Worm (Caenorhabditis elegans) whole organism, L3 larva: ENCODE data around the gene rad-54.L2.

Experiments
- R02D3.7 ChIP-seq: fragments of 150-350 bp; optimal IDR thresholded peaks from 2 replicates; lab custom pipeline; 2014; ENCODE audit warnings: missing biosample characterization, missing genetic modification characterization
- ZK546.5 ChIP-seq: sonication (generic microtip); optimal IDR thresholded peaks from 2 replicates; lab custom pipeline; 2017; ENCODE audit warnings: missing biosample characterization, missing genetic modification characterization
- aly-2 ChIP-seq: fragments of 150-350 bp; optimal IDR thresholded peaks from 2 replicates; lab custom pipeline; 2014; ENCODE audit warnings: missing biosample characterization, missing genetic modification characterization
- ama-1 ChIP-seq: fragments of 150-350 bp; optimal IDR thresholded peaks from 2 replicates; lab custom pipeline; 2018
- ceh-16 ChIP-seq: sonication (generic microtip); optimal IDR thresholded peaks from 2 replicates; lab custom pipeline; 2017; ENCODE audit warnings: missing biosample characterization, missing genetic modification characterization
- ceh-28 ChIP-seq: fragments of 150-350 bp; optimal IDR thresholded peaks from 2 replicates; lab custom pipeline; 2014; ENCODE audit warnings: missing biosample characterization, missing genetic modification reagents, missing genetic modification characterization
- ceh-82 ChIP-seq: fragments of 150-350 bp; optimal IDR thresholded peaks from 2 replicates; lab custom pipeline; 2014; ENCODE audit warnings: missing biosample characterization, missing genetic modification characterization
- ceh-9 ChIP-seq: sonication (generic microtip); optimal IDR thresholded peaks from 2 replicates; lab custom pipeline; 2018; ENCODE audit warnings: missing biosample characterization, missing genetic modification characterization
- daf-12 ChIP-seq: fragments of 150-350 bp; optimal IDR thresholded peaks from 2 replicates; lab custom pipeline; 2014; ENCODE audit warnings: missing biosample characterization, missing genetic modification reagents, missing genetic modification characterization
- egl-27 ChIP-seq: sonication (generic microtip); optimal IDR thresholded peaks from 4 replicates; lab custom pipeline; 2017; ENCODE audit warnings: missing biosample characterization, missing genetic modification reagents, missing genetic modification characterization
- egl-5 ChIP-seq: fragments of 150-350 bp; optimal IDR thresholded peaks from 2 replicates; lab custom pipeline; 2017; ENCODE audit warnings: missing biosample characterization, missing genetic modification reagents, missing genetic modification characterization, inconsistent platforms
- elt-1 ChIP-seq: fragments of 150-350 bp; optimal IDR thresholded peaks from 2 replicates; lab custom pipeline; 2014; ENCODE audit warnings: missing biosample characterization, missing genetic modification characterization
- elt-2 ChIP-seq: sonication (generic microtip); optimal IDR thresholded peaks from 2 replicates; lab custom pipeline; 2016; ENCODE audit warnings: missing genetic modification reagents, mild to moderate bottlenecking, missing genetic modification characterization, missing compliant biosample characterization
- elt-3 ChIP-seq, 3 experiments: fragments of 150-350 bp in 1 of 3; sonication (generic microtip) in 2 of 3; optimal IDR thresholded peaks; 2 replicates in 2 of 3; 4 replicates in 1 of 3; lab custom pipeline; 2014 to 2017; ENCODE audit warnings: missing biosample characterization in 3 of 3, missing genetic modification characterization in 3 of 3
- eor-1 ChIP-seq, 2 experiments: fragments of 150-350 bp; optimal IDR thresholded peaks; 2 replicates each; lab custom pipeline; 2014 to 2018; ENCODE audit warnings: missing biosample characterization in 2 of 2, missing genetic modification characterization in 2 of 2
- fkh-10 ChIP-seq: sonication (generic microtip); optimal IDR thresholded peaks from 2 replicates; lab custom pipeline; 2017; ENCODE audit warnings: missing biosample characterization, missing genetic modification reagents, missing genetic modification characterization
- fkh-2 ChIP-seq: fragments of 150-350 bp; optimal IDR thresholded peaks from 2 replicates; lab custom pipeline; 2014; ENCODE audit warnings: missing biosample characterization, missing genetic modification reagents, missing genetic modification characterization
- fos-1 ChIP-seq: fragments of 150-350 bp; optimal IDR thresholded peaks from 2 replicates; lab custom pipeline; 2014; ENCODE audit warnings: missing biosample characterization, missing genetic modification characterization
- hmg-11 ChIP-seq: sonication (generic microtip); optimal IDR thresholded peaks from 2 replicates; lab custom pipeline; 2016; ENCODE audit warnings: missing genetic modification characterization, missing compliant biosample characterization
- jun-1 ChIP-seq: fragments of 150-350 bp; optimal IDR thresholded peaks from 2 replicates; lab custom pipeline; 2014; ENCODE audit warnings: missing biosample characterization, missing genetic modification reagents, missing genetic modification characterization
- lin-15B ChIP-seq: fragments of 150-350 bp; optimal IDR thresholded peaks from 2 replicates; lab custom pipeline; 2014; ENCODE audit warnings: missing biosample characterization, missing genetic modification characterization
- lin-39 ChIP-seq: fragments of 150-350 bp; optimal IDR thresholded peaks from 2 replicates; lab custom pipeline; 2018; ENCODE audit warnings: missing biosample characterization, missing genetic modification reagents, missing genetic modification characterization
- lsy-12 ChIP-seq: sonication (generic microtip); optimal IDR thresholded peaks from 2 replicates; lab custom pipeline; 2016; ENCODE audit warnings: mild to moderate bottlenecking, missing genetic modification characterization, missing compliant biosample characterization
- mdl-1 ChIP-seq: fragments of 150-350 bp; optimal IDR thresholded peaks from 2 replicates; lab custom pipeline; 2014; ENCODE audit warnings: missing biosample characterization, missing genetic modification characterization
- mml-1 ChIP-seq: fragments of 150-350 bp; sonication (generic microtip); optimal IDR thresholded peaks from 3 replicates; lab custom pipeline; 2014; ENCODE audit warnings: missing biosample characterization, missing genetic modification characterization
- nfya-1 ChIP-seq: sonication (generic microtip); optimal IDR thresholded peaks from 2 replicates; lab custom pipeline; 2017; ENCODE audit warnings: missing genetic modification characterization, mild to moderate bottlenecking, missing compliant biosample characterization, antibody characterized with exemption, moderate library complexity; ENCODE audit not compliant: insufficient read depth
- nhr-11 ChIP-seq: fragments of 150-350 bp; optimal IDR thresholded peaks from 2 replicates; lab custom pipeline; 2014; ENCODE audit warnings: missing biosample characterization, missing genetic modification characterization
- nhr-12 ChIP-seq: fragments of 150-350 bp; optimal IDR thresholded peaks from 2 replicates; lab custom pipeline; 2014; ENCODE audit warnings: missing biosample characterization, missing genetic modification characterization
- nhr-23 ChIP-seq: fragments of 150-350 bp; optimal IDR thresholded peaks from 2 replicates; lab custom pipeline; 2014; ENCODE audit warnings: missing biosample characterization, missing genetic modification reagents, missing genetic modification characterization
- nhr-237 ChIP-seq: fragments of 150-350 bp; optimal IDR thresholded peaks from 2 replicates; lab custom pipeline; 2014; ENCODE audit warnings: missing biosample characterization, missing genetic modification characterization
- nhr-25 ChIP-seq: sonication (generic microtip); optimal IDR thresholded peaks from 2 replicates; lab custom pipeline; 2017; ENCODE audit warnings: missing biosample characterization, missing genetic modification characterization
- nhr-28 ChIP-seq: fragments of 150-350 bp; optimal IDR thresholded peaks from 2 replicates; lab custom pipeline; 2014; ENCODE audit warnings: missing biosample characterization, missing genetic modification characterization
- nhr-43 ChIP-seq: sonication (generic microtip); optimal IDR thresholded peaks from 2 replicates; lab custom pipeline; 2016; ENCODE audit warnings: mild to moderate bottlenecking, missing genetic modification characterization, missing compliant biosample characterization; ENCODE audit not compliant: poor library complexity, severe bottlenecking
- nhr-67 ChIP-seq: fragments of 150-350 bp; optimal IDR thresholded peaks from 2 replicates; lab custom pipeline; 2014; ENCODE audit warnings: missing biosample characterization, missing genetic modification characterization
- nhr-76 ChIP-seq: fragments of 150-350 bp; sonication (generic microtip); optimal IDR thresholded peaks from 5 replicates; lab custom pipeline; 2014; ENCODE audit warnings: missing biosample characterization, missing genetic modification characterization
- nhr-77 ChIP-seq: fragments of 150-350 bp; optimal IDR thresholded peaks from 2 replicates; lab custom pipeline; 2014; ENCODE audit warnings: missing biosample characterization, missing genetic modification characterization
- pha-4 ChIP-seq: fragments of 150-350 bp; optimal IDR thresholded peaks from 2 replicates; lab custom pipeline; 2014; ENCODE audit warnings: missing biosample characterization, missing genetic modification reagents, missing genetic modification characterization
- pqm-1 ChIP-seq: fragments of 150-350 bp; optimal IDR thresholded peaks from 2 replicates; lab custom pipeline; 2017; ENCODE audit warnings: missing biosample characterization, missing genetic modification characterization, inconsistent platforms
- sea-2 ChIP-seq: fragments of 150-350 bp; sonication (generic microtip); optimal IDR thresholded peaks from 4 replicates; lab custom pipeline; 2014; ENCODE audit warnings: missing biosample characterization, missing genetic modification reagents, missing genetic modification characterization
- skn-1 ChIP-seq: fragments of 150-350 bp; optimal IDR thresholded peaks from 2 replicates; lab custom pipeline; 2014; ENCODE audit warnings: missing biosample characterization, missing genetic modification characterization
- snpc-4 ChIP-seq: fragments of 150-350 bp; optimal IDR thresholded peaks from 2 replicates; lab custom pipeline; 2014; ENCODE audit warnings: missing biosample characterization, missing genetic modification characterization
- tbx-2 ChIP-seq: sonication (generic microtip); optimal IDR thresholded peaks from 2 replicates; lab custom pipeline; 2016; ENCODE audit warnings: mild to moderate bottlenecking, missing genetic modification characterization, missing compliant biosample characterization
- unc-39 ChIP-seq: sonication (generic microtip); optimal IDR thresholded peaks from 4 replicates; lab custom pipeline; 2017; ENCODE audit warnings: missing biosample characterization, missing genetic modification characterization
- unc-62 ChIP-seq: fragments of 150-350 bp; sonication (generic microtip); optimal IDR thresholded peaks from 4 replicates; lab custom pipeline; 2014; ENCODE audit warnings: missing biosample characterization, missing genetic modification reagents, missing genetic modification characterization
- zag-1 ChIP-seq: fragments of 150-350 bp; optimal IDR thresholded peaks from 2 replicates; lab custom pipeline; 2014; ENCODE audit warnings: missing biosample characterization, missing genetic modification characterization
- ztf-11 ChIP-seq: fragments of 150-350 bp; optimal IDR thresholded peaks from 2 replicates; lab custom pipeline; 2014; ENCODE audit warnings: missing biosample characterization, missing genetic modification characterization
- ztf-4 ChIP-seq: fragments of 150-350 bp; optimal IDR thresholded peaks from 2 replicates; lab custom pipeline; 2014; ENCODE audit warnings: missing biosample characterization, missing genetic modification characterization

rad-54.L2 gene

ce11 chrIV:8921166-8921565, 27.3 kb downstream of the rad-54.L2 start:
- TF ChIP-seq egl-5 (tag; lab: Kevin White, UChicago) (peak; percentile 72), ZK546.5 (no peak)

ce11 chrIV:8921956-8922355, 28.1 kb downstream of the rad-54.L2 start, which contains the start of gene D1046.16:
TSS of gene D1046.16 (plus strand) at chrIV:8922150.
- no peak for TF ChIP-seq elt-3 (tag; optimal IDR thresholded peaks at IDR 0.05; lab: Kevin White, UChicago)
- no peak for TF ChIP-seq ceh-82 (tag; lab: Kevin White, UChicago)
- TF ChIP-seq mml-1 (tag; lab: Kevin White, UChicago), result no peak
- no peak for TF ChIP-seq fkh-10 (GFP tag; lab: Kevin White, UChicago)
- TF ChIP-seq mdl-1, result no peak
- TF ChIP-seq zag-1 (tag; lab: Kevin White, UChicago), result no peak
- TF ChIP-seq nhr-23 (tag; lab: Kevin White, UChicago), result peak; percentile 53
- no peak for TF ChIP-seq aly-2
- no peak for TF ChIP-seq fkh-2 (tag; lab: Kevin White, UChicago)
- TF ChIP-seq skn-1 (tag; lab: Kevin White, UChicago), result no peak
- no peak for TF ChIP-seq nhr-67 (tag; lab: Kevin White, UChicago)
- no peak for TF ChIP-seq nhr-77
- peak; percentile 19 for TF ChIP-seq nhr-43
- no peak for TF ChIP-seq lin-39 (tag; lab: Kevin White, UChicago)
- peak; percentile 20 for TF ChIP-seq nfya-1 (tag; lab: Kevin White, UChicago)
- no peak for TF ChIP-seq ztf-4 (tag; lab: Kevin White, UChicago)
- TF ChIP-seq eor-1 (tag; optimal IDR thresholded peaks at IDR 0.05; lab: Kevin White, UChicago), result no peak
- no peak for TF ChIP-seq tbx-2
- TF ChIP-seq egl-27 (tag; lab: Kevin White, UChicago), result no peak
- no peak for TF ChIP-seq sea-2
- no peak for TF ChIP-seq nhr-11 (tag; lab: Kevin White, UChicago)
- TF ChIP-seq nhr-12 (tag; lab: Kevin White, UChicago), result no peak
- TF ChIP-seq pha-4, result peak; percentile 42
- TF ChIP-seq fos-1 (tag; lab: Kevin White, UChicago), result no peak
- TF ChIP-seq pqm-1 (tag; lab: Kevin White, UChicago), result no peak
- TF ChIP-seq ceh-28 (tag; lab: Kevin White, UChicago), result peak; percentile 68
- TF ChIP-seq elt-1 (tag; lab: Kevin White, UChicago), result no peak
- no peak for TF ChIP-seq lsy-12 (tag; lab: Kevin White, UChicago)
- no peak for TF ChIP-seq ceh-16 (tag; lab: Kevin White, UChicago)
- no peak for TF ChIP-seq ZK546.5
- TF ChIP-seq nhr-28 (tag; lab: Kevin White, UChicago), result no peak
- peak; percentile 20 for TF ChIP-seq snpc-4
- no peak for TF ChIP-seq jun-1 (tag; lab: Kevin White, UChicago)
- no peak for TF ChIP-seq unc-62 (GFP tag; lab: Kevin White, UChicago)
- TF ChIP-seq ceh-9 (tag; lab: Kevin White, UChicago), result no peak
- TF ChIP-seq hmg-11 (tag; lab: Kevin White, UChicago), result peak; percentile 37
- TF ChIP-seq egl-5 (tag; lab: Kevin White, UChicago), result no peak
- peak; percentile 35 for TF ChIP-seq elt-2
- TF ChIP-seq nhr-237 (tag; lab: Kevin White, UChicago), result no peak
- no peak for TF ChIP-seq nhr-76 (tag; lab: Kevin White, UChicago)
- TF ChIP-seq R02D3.7 (tag; lab: Kevin White, UChicago), result no peak
- TF ChIP-seq ztf-11 (tag; lab: Kevin White, UChicago), result no peak
- TF ChIP-seq lin-15B (tag; lab: Kevin White, UChicago), result peak; percentile 49
- no peak for TF ChIP-seq daf-12
- TF ChIP-seq nhr-25 (tag; lab: Kevin White, UChicago), result peak; percentile 90
- TF ChIP-seq unc-39, result no peak
- no peak for TF ChIP-seq ama-1 (lab: Kevin White, UChicago)
